Worm (Caenorhabditis elegans) whole organism, L4 larva: ENCODE measurements around the gene F35G12.12.

Source experiments
- F26F4.8 ChIP-seq: fragments of 200-800 bp; sonication (Bioruptor generic); conservative IDR thresholded peaks from 2 replicates; pipeline ENCODE4 v1.3.6; 2022; ENCODE audit warnings: missing genetic modification characterization, missing compliant biosample characterization
- T20F7.1 ChIP-seq: fragments of 200-800 bp; sonication (Bioruptor generic); optimal IDR thresholded peaks from 2 replicates; lab custom pipeline; 2018; ENCODE audit warnings: mild to moderate bottlenecking, missing genetic modification characterization, missing compliant biosample characterization
- T26A8.4 ChIP-seq: fragments of 200-800 bp; sonication (Bioruptor generic); IDR thresholded peaks from 2 replicates; pipeline ENCODE4 v1.3.6; 2022; ENCODE audit warnings: missing genetic modification characterization, missing compliant biosample characterization
- Y105C5A.15 ChIP-seq: fragments of 200-800 bp; sonication (Bioruptor generic); IDR thresholded peaks from 2 replicates; pipeline ENCODE4 v1.3.6; 2022; ENCODE audit warnings: missing genetic modification characterization, missing compliant biosample characterization
- ZK337.2 ChIP-seq: fragments of 200-800 bp; sonication (Bioruptor generic); IDR thresholded peaks from 2 replicates; pipeline ENCODE4 v1.3.6; 2022; ENCODE audit warnings: missing genetic modification reagents, missing genetic modification characterization, missing compliant biosample characterization
- aha-1 ChIP-seq: fragments of 150-350 bp; peaks from one replicate; lab custom pipeline; 2014; ENCODE audit warnings: missing biosample characterization, missing genetic modification characterization
- aly-2 ChIP-seq: sonication (generic microtip); optimal IDR thresholded peaks from 2 replicates; lab custom pipeline; 2018; ENCODE audit warnings: missing biosample characterization, missing genetic modification characterization
- arid-1 ChIP-seq: fragments of 200-800 bp; sonication (Bioruptor generic); conservative IDR thresholded peaks from 2 replicates; pipeline ENCODE4 v1.3.6; 2022; ENCODE audit warnings: missing genetic modification reagents, missing genetic modification characterization, missing compliant biosample characterization
- attf-4 ChIP-seq: sonication (generic microtip); optimal IDR thresholded peaks from 3 replicates; lab custom pipeline; 2017; ENCODE audit warnings: missing biosample characterization, missing genetic modification characterization
- ceh-20 ChIP-seq: fragments of 200-800 bp; sonication (Bioruptor generic); IDR thresholded peaks from 2 replicates; pipeline ENCODE4 v1.3.6; 2022; ENCODE audit warnings: missing genetic modification reagents, missing genetic modification characterization, missing compliant biosample characterization
- ceh-62 ChIP-seq: sonication (generic microtip); optimal IDR thresholded peaks from 2 replicates; lab custom pipeline; 2017; ENCODE audit warnings: missing biosample characterization, missing genetic modification characterization
- ceh-82 ChIP-seq: sonication (generic microtip); optimal IDR thresholded peaks from 2 replicates; lab custom pipeline; 2017; ENCODE audit warnings: missing biosample characterization, missing genetic modification characterization
- ces-1 ChIP-seq: fragments of 150-350 bp; sonication (generic microtip); optimal IDR thresholded peaks from 4 replicates; lab custom pipeline; 2014; ENCODE audit warnings: missing biosample characterization, missing genetic modification reagents, missing genetic modification characterization
- ctbp-1 ChIP-seq: fragments of 200-800 bp; sonication (Bioruptor generic); IDR thresholded peaks from 2 replicates; pipeline ENCODE4 v1.3.6; 2022; ENCODE audit warnings: missing genetic modification reagents, missing genetic modification characterization, missing compliant biosample characterization
- daf-16 ChIP-seq, 3 experiments: sonication (generic microtip); optimal IDR thresholded peaks; 2 replicates each; lab custom pipeline; 2016 to 2017; ENCODE audit warnings: missing genetic modification characterization in 3 of 3, missing genetic modification reagents in 3 of 3, mild to moderate bottlenecking in 2 of 3, missing compliant biosample characterization in 2 of 3, missing biosample characterization in 1 of 3, moderate library complexity in 1 of 3
- daf-19 ChIP-seq: fragments of 200-800 bp; sonication (Bioruptor generic); conservative IDR thresholded peaks from 2 replicates; pipeline ENCODE4 v1.3.6; 2022; ENCODE audit warnings: missing genetic modification characterization, missing compliant biosample characterization
- daf-8 ChIP-seq: fragments of 200-800 bp; sonication (Bioruptor generic); IDR thresholded peaks from 2 replicates; pipeline ENCODE4 v1.3.6; 2022; ENCODE audit warnings: missing genetic modification characterization, missing compliant biosample characterization
- dmd-9 ChIP-seq: fragments of 200-800 bp; sonication (Bioruptor generic); IDR thresholded peaks from 2 replicates; pipeline ENCODE4 v1.3.6; 2022; ENCODE audit warnings: missing genetic modification reagents, missing genetic modification characterization, missing compliant biosample characterization
- duxl-1 ChIP-seq: sonication (generic microtip); optimal IDR thresholded peaks from 2 replicates; lab custom pipeline; 2016; ENCODE audit warnings: mild to moderate bottlenecking, missing genetic modification characterization, moderate library complexity, missing compliant biosample characterization; ENCODE audit not compliant: poor library complexity
- fos-1 ChIP-seq: fragments of 150-350 bp; optimal IDR thresholded peaks from 2 replicates; lab custom pipeline; 2014; ENCODE audit warnings: missing biosample characterization, missing genetic modification characterization
- hif-1 ChIP-seq, 2 experiments: sonication (generic microtip); optimal IDR thresholded peaks; 2 replicates each; lab custom pipeline; 2016 to 2017; ENCODE audit warnings: missing compliant biosample characterization in 2 of 2, missing genetic modification characterization in 2 of 2, missing genetic modification reagents in 2 of 2, missing genotype in 2 of 2, mild to moderate bottlenecking in 1 of 2
- hlh-30 ChIP-seq: sonication (generic microtip); optimal IDR thresholded peaks from 2 replicates; lab custom pipeline; 2017; ENCODE audit warnings: antibody characterized with exemption, mild to moderate bottlenecking, missing genetic modification characterization, missing compliant biosample characterization; ENCODE audit not compliant: insufficient read depth
- hmg-1.1 ChIP-seq: fragments of 200-800 bp; sonication (Bioruptor generic); IDR thresholded peaks from 2 replicates; pipeline ENCODE4 v1.3.6; 2022; ENCODE audit warnings: missing genetic modification reagents, missing genetic modification characterization, missing compliant biosample characterization
- lim-7 ChIP-seq: fragments of 200-800 bp; sonication (Bioruptor generic); IDR thresholded peaks from 2 replicates; pipeline ENCODE4 v1.3.6; 2022; ENCODE audit warnings: missing genetic modification characterization, missing compliant biosample characterization
- lin-29 ChIP-seq: fragments of 200-800 bp; sonication (Bioruptor generic); IDR thresholded peaks from 2 replicates; pipeline ENCODE4 v1.3.6; 2022; ENCODE audit warnings: missing genetic modification reagents, missing genetic modification characterization, missing compliant biosample characterization
- lin-38 ChIP-seq: fragments of 200-800 bp; sonication (Bioruptor generic); IDR thresholded peaks from 2 replicates; pipeline ENCODE4 v1.3.6; 2022; ENCODE audit warnings: missing genetic modification reagents, missing genetic modification characterization, missing compliant biosample characterization
- lir-3 ChIP-seq: sonication (generic microtip); optimal IDR thresholded peaks from 2 replicates; lab custom pipeline; 2016; ENCODE audit warnings: mild to moderate bottlenecking, missing genetic modification characterization, missing compliant biosample characterization
- mdt-29 ChIP-seq: fragments of 200-800 bp; sonication (Bioruptor generic); IDR thresholded peaks from 2 replicates; pipeline ENCODE4 v1.3.6; 2022; ENCODE audit warnings: missing genetic modification reagents, missing genetic modification characterization, missing compliant biosample characterization
- mxl-3 ChIP-seq: fragments of 200-800 bp; sonication (Bioruptor generic); optimal IDR thresholded peaks from 2 replicates; lab custom pipeline; 2018; ENCODE audit warnings: mild to moderate bottlenecking, missing genetic modification characterization, missing compliant biosample characterization
- nhr-10 ChIP-seq: fragments of 150-350 bp; optimal IDR thresholded peaks from 2 replicates; lab custom pipeline; 2014; ENCODE audit warnings: missing biosample characterization, missing genetic modification characterization
- nhr-102 ChIP-seq: sonication (generic microtip); optimal IDR thresholded peaks from 2 replicates; lab custom pipeline; 2016; ENCODE audit warnings: mild to moderate bottlenecking, missing genetic modification characterization, moderate library complexity, missing compliant biosample characterization
- nhr-11 ChIP-seq: fragments of 150-350 bp; optimal IDR thresholded peaks from 2 replicates; lab custom pipeline; 2014; ENCODE audit warnings: missing biosample characterization, missing genetic modification characterization
- nhr-237 ChIP-seq: sonication (generic microtip); optimal IDR thresholded peaks from 2 replicates; lab custom pipeline; 2017; ENCODE audit warnings: missing biosample characterization, missing genetic modification characterization
- nhr-48 ChIP-seq: sonication (generic microtip); optimal IDR thresholded peaks from 2 replicates; lab custom pipeline; 2016; ENCODE audit warnings: mild to moderate bottlenecking, missing genetic modification characterization, missing compliant biosample characterization
- nhr-6 ChIP-seq: fragments of 150-350 bp; optimal IDR thresholded peaks from 2 replicates; lab custom pipeline; 2014; ENCODE audit warnings: missing biosample characterization, missing genetic modification characterization
- nhr-77 ChIP-seq: fragments of 150-350 bp; optimal IDR thresholded peaks from 2 replicates; lab custom pipeline; 2014; ENCODE audit warnings: missing biosample characterization, missing genetic modification characterization
- pha-4 ChIP-seq, 2 experiments: fragments of 150-350 bp in 1 of 2; fragments of 200-800 bp in 1 of 2; sonication (Bioruptor generic) in 1 of 2; IDR thresholded peaks in 1 of 2; optimal IDR thresholded peaks in 1 of 2; 2 replicates each; pipeline versions ENCODE4 v1.3.6 to Lab custom; 2014 to 2022; ENCODE audit warnings: missing genetic modification characterization in 2 of 2, missing genetic modification reagents in 2 of 2, missing biosample characterization in 1 of 2, missing compliant biosample characterization in 1 of 2
- php-3 ChIP-seq: fragments of 200-800 bp; sonication (Bioruptor generic); IDR thresholded peaks from 2 replicates; pipeline ENCODE4 v1.3.6; 2022; ENCODE audit warnings: missing genetic modification reagents, missing genetic modification characterization, missing compliant biosample characterization
- saeg-2 ChIP-seq: fragments of 200-800 bp; sonication (Bioruptor generic); IDR thresholded peaks from 2 replicates; pipeline ENCODE4 v1.3.6; 2022; ENCODE audit warnings: missing genetic modification reagents, missing genetic modification characterization, missing compliant biosample characterization
- skn-1 ChIP-seq: fragments of 150-350 bp; optimal IDR thresholded peaks from 2 replicates; lab custom pipeline; 2014; ENCODE audit warnings: missing biosample characterization, missing genetic modification characterization
- spr-1 ChIP-seq: sonication (generic microtip); optimal IDR thresholded peaks from 2 replicates; lab custom pipeline; 2016; ENCODE audit warnings: mild to moderate bottlenecking, missing genetic modification characterization, missing compliant biosample characterization
- tag-97 ChIP-seq: fragments of 200-800 bp; sonication (Bioruptor generic); IDR thresholded peaks from 2 replicates; pipeline ENCODE4 v1.3.6; 2022; ENCODE audit warnings: missing genetic modification characterization, missing compliant biosample characterization
- unc-62 ChIP-seq, 3 experiments: fragments of 150-350 bp in 1 of 3; sonication (generic microtip); optimal IDR thresholded peaks in 2 of 3; peaks in 1 of 3; 1 replicate in 1 of 3; 2 replicates in 2 of 3; lab custom pipeline; 2014 to 2017; ENCODE audit warnings: missing biosample characterization in 3 of 3, missing genetic modification characterization in 3 of 3, missing genetic modification reagents in 3 of 3, missing genotype in 1 of 3
- zfp-2 ChIP-seq: sonication (generic microtip); optimal IDR thresholded peaks from 2 replicates; lab custom pipeline; 2016; ENCODE audit warnings: mild to moderate bottlenecking, missing genetic modification characterization, missing compliant biosample characterization
- ztf-7 ChIP-seq: fragments of 150-350 bp; optimal IDR thresholded peaks from 2 replicates; lab custom pipeline; 2014; ENCODE audit warnings: missing biosample characterization, missing genetic modification characterization

Gene F35G12.12

ce11 chrIII:4562070-4562788 is 19.4 kb upstream of the F35G12.12 start, which contains the start of gene pan-1 (continued):
- peak; percentile 81 for TF ChIP-seq hmg-1.1 (GFP tag; lab: Robert Waterston, UW)
- TF ChIP-seq mxl-3 (GFP tag; lab: Kevin White, UChicago): peak; percentile 68
- no peak for TF ChIP-seq attf-4 (tag; lab: Kevin White, UChicago)
- TF ChIP-seq zfp-2 (tag; lab: Kevin White, UChicago): no peak
- TF ChIP-seq pha-4 (GFP tag; IDR thresholded peaks at IDR 0.05; lab: Robert Waterston, UW): no peak
- TF ChIP-seq pha-4 (tag; optimal IDR thresholded peaks at IDR 0.05; lab: Kevin White, UChicago): peak; percentile 50
- TF ChIP-seq daf-8 (GFP tag; lab: Robert Waterston, UW): no peak
- no peak for TF ChIP-seq ceh-62 (tag; lab: Kevin White, UChicago)
- TF ChIP-seq T26A8.4 (GFP tag; lab: Robert Waterston, UW): peak; percentile 37
- no peak for TF ChIP-seq Y105C5A.15
- 0 out of 2 replicates have a peak, but pooled peaks have one; percentile 54 for TF ChIP-seq ctbp-1 (GFP tag; lab: Robert Waterston, UW)
- TF ChIP-seq saeg-2 (GFP tag; lab: Robert Waterston, UW): no peak
- peak in 1 of 2 experiments; percentile 44 for TF ChIP-seq unc-62 (GFP tag; optimal IDR thresholded peaks at IDR 0.05 in 1 of 2; lab: Kevin White, UChicago)
- no peak for TF ChIP-seq unc-62 (tag; optimal IDR thresholded peaks at IDR 0.05; lab: Kevin White, UChicago)
- TF ChIP-seq lir-3: no peak
- no peak for TF ChIP-seq F26F4.8 (GFP tag; lab: Robert Waterston, UW)
- TF ChIP-seq nhr-6 (tag; lab: Kevin White, UChicago): no peak
- TF ChIP-seq mdt-29 (GFP tag; lab: Robert Waterston, UW): no peak
- TF ChIP-seq daf-16 (GFP tag; optimal IDR thresholded peaks at IDR 0.05; lab: Kevin White, UChicago): peak in 1 of 2 experiments; percentile 7
- TF ChIP-seq daf-16 (tag; optimal IDR thresholded peaks at IDR 0.05; lab: Kevin White, UChicago): peak; percentile 24
- TF ChIP-seq lin-29 (GFP tag; lab: Robert Waterston, UW): no peak
- no peak for TF ChIP-seq nhr-77 (tag; lab: Kevin White, UChicago)
- no peak for TF ChIP-seq php-3 (GFP tag; lab: Robert Waterston, UW)
- no peak for TF ChIP-seq ceh-82
- TF ChIP-seq, all 104 proteins: peak for 28

- TF ChIP-seq ceh-20 (GFP tag; lab: Robert Waterston, UW) (no peak), dmd-9 (GFP tag; lab: Robert Waterston, UW) (no peak), fos-1 (tag; lab: Kevin White, UChicago) (no peak), lim-7 (GFP tag; lab: Robert Waterston, UW) (no peak), nhr-11 (tag; lab: Kevin White, UChicago) (no peak), nhr-48 (tag; lab: Kevin White, UChicago) (no peak), ZK337.2 (GFP tag; lab: Robert Waterston, UW) (no peak), T26A8.4 (GFP tag; lab: Robert Waterston, UW) (no peak), T20F7.1 (GFP tag; lab: Kevin White, UChicago) (no peak)
- TF ChIP-seq, all 104 proteins: peak for 0
These were observed 13.6 kb upstream of the F35G12.12 start, which contains the start of gene mlcd-1 for ce11 chrIII:4568030-4568429. Gene mlcd-1, minus strand, starts transcription at chrIII:4568130.

ce11 chrIII:4568455-4568854 is 13.1 kb upstream of the F35G12.12 start, which contains the start of gene idhg-1:
Gene idhg-1, plus strand, starts transcription at chrIII:4568797.
- TF ChIP-seq ztf-7 (tag; lab: Kevin White, UChicago) (peak; percentile 8), hlh-30 (tag; lab: Kevin White, UChicago) (peak; percentile 58), aha-1 (tag; lab: Kevin White, UChicago) (peak; percentile 62), ces-1 (no peak), fos-1 (tag; lab: Kevin White, UChicago) (no peak), skn-1 (tag; lab: Kevin White, UChicago) (no peak), arid-1 (GFP tag; lab: Robert Waterston, UW) (peak; percentile 81), dmd-9 (GFP tag; lab: Robert Waterston, UW) (no peak), hif-1 (tag; optimal IDR thresholded peaks at IDR 0.05; lab: Kevin White, UChicago) (peak in 1 of 2 experiments; percentile 63), tag-97 (GFP tag; lab: Robert Waterston, UW) (no peak), daf-8 (GFP tag; lab: Robert Waterston, UW) (no peak), spr-1 (tag; lab: Kevin White, UChicago) (no peak), saeg-2 (GFP tag; lab: Robert Waterston, UW) (peak; percentile 55; the same call in 1 of the 2 replicates), daf-19 (GFP tag; lab: Robert Waterston, UW) (no peak), nhr-10 (no peak), lin-38 (GFP tag; lab: Robert Waterston, UW) (peak; percentile 74), aly-2 (tag; lab: Kevin White, UChicago) (no peak), nhr-237 (tag; lab: Kevin White, UChicago) (no peak), duxl-1 (tag; lab: Kevin White, UChicago) (peak; percentile 70), pha-4 (GFP tag; IDR thresholded peaks at IDR 0.05; lab: Robert Waterston, UW) (no peak; the same call in 1 of the 2 replicates), pha-4 (tag; optimal IDR thresholded peaks at IDR 0.05; lab: Kevin White, UChicago) (no peak), nhr-102 (tag; lab: Kevin White, UChicago) (peak; percentile 47)
